Fruit fly (Drosophila melanogaster) whole organism, embryonic: ENCODE results near the gene CG6656.
A peak's percentile ranks its signal among the peaks of the same experiment; 100 is the strongest.

Source experiments
- Adf1 ChIP-seq: fragments of 200-800 bp; sonication (Bioruptor generic); IDR thresholded peaks from 2 replicates; pipeline ENCODE4 v1.3.6; 2022; ENCODE audit warnings: missing biosample characterization, missing genetic modification characterization
- Bgb ChIP-seq: fragments of 200-800 bp; sonication (Bioruptor generic); IDR thresholded peaks from 2 replicates; pipeline ENCODE4 v1.3.6; 2022; ENCODE audit warnings: missing biosample characterization, missing genetic modification characterization; ENCODE audit not compliant: partially characterized antibody
- CG11085 ChIP-seq: fragments of 200-800 bp; sonication (Bioruptor generic); IDR thresholded peaks from 2 replicates; pipeline ENCODE4 v1.3.6; 2022; ENCODE audit warnings: missing biosample characterization, missing genetic modification characterization
- CG11093 ChIP-seq: fragments of 200-800 bp; sonication (Bioruptor generic); IDR thresholded peaks from 3 replicates; pipeline ENCODE4 v1.3.6; 2022; ENCODE audit warnings: missing biosample characterization, missing genetic modification characterization
- CG11560 ChIP-seq: fragments of 200-800 bp; sonication (Bioruptor generic); IDR thresholded peaks from 3 replicates; pipeline ENCODE4 v1.3.6; 2022; ENCODE audit warnings: missing biosample characterization, missing genetic modification characterization
- CG11695 ChIP-seq: fragments of 200-800 bp; sonication (Bioruptor generic); IDR thresholded peaks from 3 replicates; pipeline ENCODE4 v1.3.6; 2022; ENCODE audit warnings: missing biosample characterization, missing genetic modification characterization
- CG12769 ChIP-seq: fragments of 200-800 bp; sonication (Bioruptor generic); optimal IDR thresholded peaks from 2 replicates; lab custom pipeline; 2019; ENCODE audit warnings: missing biosample characterization, mild to moderate bottlenecking, missing genetic modification characterization, moderate library complexity
- CG13296 ChIP-seq: fragments of 200-800 bp; sonication (Bioruptor generic); optimal IDR thresholded peaks from 3 replicates; lab custom pipeline; 2018; ENCODE audit warnings: missing biosample characterization, mild to moderate bottlenecking, missing genetic modification characterization
- CG15601 ChIP-seq: fragments of 200-800 bp; sonication (Bioruptor generic); optimal IDR thresholded peaks from 3 replicates; lab custom pipeline; 2019; ENCODE audit warnings: missing biosample characterization, mild to moderate bottlenecking, missing genetic modification characterization, moderate library complexity
- CG1647 ChIP-seq: fragments of 200-800 bp; sonication (Bioruptor generic); optimal IDR thresholded peaks from 3 replicates; lab custom pipeline; 2016; ENCODE audit warnings: missing biosample characterization, missing genetic modification characterization
- CG17385 ChIP-seq: fragments of 200-800 bp; sonication (Bioruptor generic); optimal IDR thresholded peaks from 3 replicates; lab custom pipeline; 2018; ENCODE audit warnings: missing biosample characterization, mild to moderate bottlenecking, missing genetic modification characterization
- CG17829 ChIP-seq: fragments of 200-800 bp; optimal IDR thresholded peaks from 2 replicates; lab custom pipeline; 2019; ENCODE audit warnings: missing biosample characterization, mild to moderate bottlenecking, missing genetic modification characterization, moderate library complexity
- CG1832 ChIP-seq: fragments of 200-800 bp; sonication (Bioruptor generic); optimal IDR thresholded peaks from 2 replicates; lab custom pipeline; 2017; ENCODE audit warnings: missing biosample characterization, mild to moderate bottlenecking, missing genetic modification characterization, inconsistent platforms
- CG32532 ChIP-seq: fragments of 200-800 bp; sonication (Bioruptor generic); IDR thresholded peaks from 2 replicates; pipeline ENCODE4 v1.3.6; 2022; ENCODE audit warnings: missing biosample characterization, missing genetic modification characterization
- CG4424 ChIP-seq: fragments of 200-800 bp; sonication (Bioruptor generic); optimal IDR thresholded peaks from 3 replicates; lab custom pipeline; 2016; ENCODE audit warnings: missing biosample characterization, missing genetic modification characterization
- CG7987 ChIP-seq: fragments of 200-800 bp; sonication (Bioruptor generic); optimal IDR thresholded peaks from 2 replicates; lab custom pipeline; 2018; ENCODE audit warnings: missing biosample characterization, mild to moderate bottlenecking, missing genetic modification characterization, moderate library complexity
- CG8290 ChIP-seq, 3 experiments: fragments of 200-800 bp; sonication (Bioruptor generic); optimal IDR thresholded peaks; 2 replicates each; lab custom pipeline; 2016 to 2019; ENCODE audit warnings: missing biosample characterization in 3 of 3, missing genetic modification characterization in 3 of 3, mild to moderate bottlenecking in 2 of 3, moderate library complexity in 1 of 3
- CG9437 ChIP-seq: fragments of 200-800 bp; sonication (Bioruptor generic); optimal IDR thresholded peaks from 2 replicates; lab custom pipeline; 2018; ENCODE audit warnings: missing biosample characterization, mild to moderate bottlenecking, missing genetic modification characterization
- CHES-1-like ChIP-seq: fragments of 200-800 bp; sonication (Bioruptor generic); optimal IDR thresholded peaks from 2 replicates; lab custom pipeline; 2016; ENCODE audit warnings: missing biosample characterization, missing genetic modification characterization
- D19A ChIP-seq: fragments of 200-800 bp; optimal IDR thresholded peaks from 3 replicates; lab custom pipeline; 2019; ENCODE audit warnings: missing biosample characterization, mild to moderate bottlenecking, missing genetic modification characterization, moderate library complexity
- Drgx ChIP-seq: fragments of 200-800 bp; sonication (Bioruptor generic); IDR thresholded peaks from 2 replicates; pipeline ENCODE4 v1.3.6; 2022; ENCODE audit warnings: missing biosample characterization, missing genetic modification characterization
- ERR ChIP-seq: fragments of 200-800 bp; sonication (Bioruptor generic); optimal IDR thresholded peaks from 2 replicates; lab custom pipeline; 2016; ENCODE audit warnings: missing biosample characterization, missing genetic modification characterization
- Hey ChIP-seq: fragments of 200-800 bp; sonication (Bioruptor generic); optimal IDR thresholded peaks from 3 replicates; lab custom pipeline; 2018; ENCODE audit warnings: missing biosample characterization, mild to moderate bottlenecking, missing genetic modification characterization
- HmgZ ChIP-seq: fragments of 200-800 bp; sonication (Bioruptor generic); optimal IDR thresholded peaks from 2 replicates; lab custom pipeline; 2018; ENCODE audit warnings: missing biosample characterization, mild to moderate bottlenecking, missing genetic modification characterization
- Hr78 ChIP-seq, 2 experiments: fragments of 200-800 bp in 1 of 2; fragments of >200 bp in 1 of 2; sonication (Bioruptor generic) in 1 of 2; optimal IDR thresholded peaks; 2 replicates each; lab custom pipeline; 2017 to 2019; ENCODE audit warnings: missing biosample characterization in 2 of 2, missing genetic modification characterization in 2 of 2, mild to moderate bottlenecking in 1 of 2, moderate library complexity in 1 of 2
- Hsf ChIP-seq: fragments of 200-800 bp; sonication (Bioruptor generic); optimal IDR thresholded peaks from 3 replicates; lab custom pipeline; 2016; ENCODE audit warnings: missing biosample characterization, missing genetic modification characterization
- Jarid2 ChIP-seq: fragments of 200-800 bp; sonication (Bioruptor generic); optimal IDR thresholded peaks from 3 replicates; lab custom pipeline; 2017; ENCODE audit warnings: mild to moderate bottlenecking, missing biosample characterization, missing genetic modification reagents, missing genetic modification characterization
- Usf ChIP-seq: fragments of 200-800 bp; sonication (Bioruptor generic); optimal IDR thresholded peaks from 2 replicates; lab custom pipeline; 2017; ENCODE audit warnings: missing genotype, missing biosample characterization, missing genetic modification characterization
- Xrp1 ChIP-seq: fragments of 200-800 bp; sonication (Bioruptor generic); IDR thresholded peaks from 2 replicates; pipeline ENCODE4 v1.3.6; 2022; ENCODE audit warnings: missing biosample characterization, missing genetic modification characterization
- abd-A ChIP-seq: fragments of 200-800 bp; sonication (Bioruptor generic); optimal IDR thresholded peaks from 3 replicates; lab custom pipeline; 2019; ENCODE audit warnings: missing biosample characterization, mild to moderate bottlenecking, missing genetic modification characterization, moderate library complexity
- ash1 ChIP-seq: fragments of 200-800 bp; sonication (Bioruptor generic); optimal IDR thresholded peaks from 2 replicates; lab custom pipeline; 2018; ENCODE audit warnings: missing biosample characterization, mild to moderate bottlenecking, missing genetic modification characterization
- bigmax ChIP-seq: fragments of 200-800 bp; sonication (Bioruptor generic); optimal IDR thresholded peaks from 2 replicates; lab custom pipeline; 2018; ENCODE audit warnings: missing biosample characterization, mild to moderate bottlenecking, missing genetic modification characterization
- ci ChIP-seq: fragments of 200-800 bp; sonication (Bioruptor generic); IDR thresholded peaks from 3 replicates; pipeline ENCODE4 v1.3.6; 2022; ENCODE audit warnings: missing biosample characterization, missing genetic modification characterization
- da ChIP-seq: fragments of 200-800 bp; sonication (Bioruptor generic); optimal IDR thresholded peaks from 2 replicates; lab custom pipeline; 2016; ENCODE audit warnings: missing biosample characterization, missing genetic modification characterization
- fd102C ChIP-seq: fragments of 200-800 bp; sonication (Bioruptor generic); optimal IDR thresholded peaks from 2 replicates; lab custom pipeline; 2018; ENCODE audit warnings: missing biosample characterization, mild to moderate bottlenecking, missing genetic modification characterization, moderate library complexity
- hb ChIP-seq: fragments of 200-800 bp; sonication (Bioruptor generic); IDR thresholded peaks from 3 replicates; pipeline ENCODE4 v1.3.6; 2022; ENCODE audit warnings: missing biosample characterization, missing genetic modification characterization; ENCODE audit not compliant: partially characterized antibody
- lab ChIP-seq: fragments of 200-800 bp; sonication (Bioruptor generic); optimal IDR thresholded peaks from 3 replicates; lab custom pipeline; 2017; ENCODE audit warnings: missing biosample characterization, missing genetic modification characterization, mild to moderate bottlenecking, moderate library complexity, missing genetic modification reagents
- oc ChIP-seq: fragments of 200-800 bp; sonication (Bioruptor generic); optimal IDR thresholded peaks from 2 replicates; lab custom pipeline; 2018; ENCODE audit warnings: missing biosample characterization, mild to moderate bottlenecking, missing genetic modification characterization, moderate library complexity
- onecut ChIP-seq: fragments of 200-800 bp; sonication (Bioruptor generic); IDR thresholded peaks from 2 replicates; pipeline ENCODE4 v1.3.6; 2022; ENCODE audit warnings: missing biosample characterization, missing genetic modification characterization
- pan ChIP-seq, 4 experiments: fragments of >200 bp in 3 of 4; fragments of 200-800 bp in 1 of 4; sonication (Bioruptor generic) in 1 of 4; optimal IDR thresholded peaks in 3 of 4; IDR thresholded peaks in 1 of 4; 2 replicates each; pipeline versions ENCODE4 v1.3.6 to Lab custom; 2017 to 2022; ENCODE audit warnings: missing biosample characterization in 2 of 4, missing genetic modification characterization in 2 of 4, mixed read lengths in 1 of 4
- pros ChIP-seq: fragments of 200-800 bp; sonication (Bioruptor generic); optimal IDR thresholded peaks from 3 replicates; lab custom pipeline; 2019; ENCODE audit warnings: missing biosample characterization, mild to moderate bottlenecking, missing genetic modification characterization, moderate library complexity
- row ChIP-seq: fragments of 200-800 bp; sonication (Bioruptor generic); IDR thresholded peaks from 3 replicates; pipeline ENCODE4 v1.3.6; 2022; ENCODE audit warnings: missing biosample characterization, missing genetic modification characterization
- so ChIP-seq: fragments of 200-800 bp; sonication (Bioruptor generic); IDR thresholded peaks from 3 replicates; pipeline ENCODE4 v1.3.6; 2022; ENCODE audit warnings: missing biosample characterization, missing genetic modification characterization
- vvl ChIP-seq: fragments of 200-800 bp; sonication (Bioruptor generic); IDR thresholded peaks from 2 replicates; pipeline ENCODE4 v1.3.6; 2022; ENCODE audit warnings: missing biosample characterization, missing genetic modification characterization
- zfh2 ChIP-seq: fragments of 200-800 bp; sonication (Bioruptor generic); optimal IDR thresholded peaks from 2 replicates; lab custom pipeline; 2016; ENCODE audit warnings: missing biosample characterization, missing genetic modification characterization

Gene CG6656

DNA sequence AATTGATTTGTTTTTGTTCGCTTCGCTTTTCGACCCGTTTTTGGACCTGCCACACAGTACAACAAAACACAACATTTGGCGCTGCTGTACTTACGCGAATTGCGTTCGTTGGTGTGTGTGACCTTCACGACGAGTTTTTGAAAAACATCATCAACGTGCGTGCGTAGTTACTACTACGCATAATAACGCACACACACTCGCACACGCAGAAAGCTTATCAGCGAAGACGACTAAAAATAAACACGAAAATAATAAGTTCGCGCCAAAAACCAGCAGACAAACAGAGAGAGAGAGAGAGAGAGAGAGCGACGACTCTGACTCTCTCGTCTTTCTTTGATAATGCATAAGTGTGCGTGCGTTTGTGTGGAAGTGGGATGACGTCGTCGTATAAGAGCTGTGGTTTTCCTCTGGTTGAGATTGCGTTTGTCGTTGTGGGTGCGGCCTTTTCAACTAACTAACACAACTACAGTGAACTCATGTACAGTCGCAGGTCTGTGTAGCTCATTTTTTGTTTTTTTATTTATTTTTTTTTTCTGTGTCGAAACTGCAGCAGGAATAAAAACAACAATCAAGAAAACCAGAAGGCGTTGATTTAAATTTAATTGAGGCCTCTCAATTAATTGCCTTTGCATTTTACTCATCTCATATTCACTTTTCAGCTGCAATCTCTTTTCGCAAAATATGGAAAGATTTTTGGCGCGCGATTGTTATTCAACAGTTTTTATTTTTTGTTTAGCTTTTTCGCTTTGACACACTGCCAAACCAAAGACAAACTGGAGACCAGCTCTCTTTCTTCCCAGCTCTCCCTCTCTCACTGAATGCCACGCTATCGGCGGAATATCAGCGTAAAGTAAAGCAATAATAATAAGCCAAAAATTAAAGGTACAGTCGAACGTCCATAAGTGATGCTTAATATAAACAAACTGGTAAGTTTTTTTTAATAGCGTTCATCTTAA lies 21.2 kb upstream of the CG6656 start (continued):
- TF ChIP-seq Hsf (GFP tag; lab: Kevin White, UChicago) (peak; percentile 5), CG4424 (GFP tag; lab: Kevin White, UChicago) (no peak), lab (GFP tag; lab: Kevin White, UChicago) (peak; percentile 55), CG17385 (GFP tag; lab: Kevin White, UChicago) (peak; percentile 21), CG11695 (GFP tag; lab: Robert Waterston, UW) (0 out of 3 replicates have a peak, but pooled peaks have one; percentile 7), ci (peak; percentile 45; the same call in 2 of the 3 replicates), CG7987 (GFP tag; lab: Kevin White, UChicago) (peak; percentile 66), CG13296 (GFP tag; lab: Kevin White, UChicago) (peak; percentile 15), abd-A (tag; lab: Kevin White, UChicago) (peak; percentile 88), ERR (GFP tag; lab: Kevin White, UChicago) (peak; percentile 86), vvl (GFP tag; lab: Robert Waterston, UW) (peak; percentile 55), fd102C (no peak), CG11085 (GFP tag; lab: Robert Waterston, UW) (no peak), CG12769 (peak; percentile 80), Bgb (GFP tag; lab: Robert Waterston, UW) (peak; percentile 28; the same call in 1 of the 2 replicates), oc (tag; lab: Kevin White, UChicago) (no peak), CHES-1-like (GFP tag; lab: Kevin White, UChicago) (peak; percentile 47), row (GFP tag; lab: Robert Waterston, UW) (0 out of 3 replicates have a peak, but pooled peaks have one; percentile 6), hb (GFP tag; lab: Robert Waterston, UW) (no peak), so (peak; percentile 13; the same call in 1 of the 3 replicates), HmgZ (peak; percentile 30), CG1832 (GFP tag; lab: Kevin White, UChicago) (peak; percentile 66), zfh2 (GFP tag; lab: Kevin White, UChicago) (peak; percentile 32), Drgx (GFP tag; lab: Robert Waterston, UW) (peak; percentile 40), Usf (GFP tag; lab: Kevin White, UChicago) (no peak), pan (optimal IDR thresholded peaks at IDR 0.05; lab: Kevin White, UChicago) (no peak), pan (GFP tag; optimal IDR thresholded peaks at IDR 0.05 in 1 of 2, IDR thresholded peaks at IDR 0.05 in 1 of 2) (peak in 1 of 2 experiments; percentile 23), onecut (GFP tag; lab: Robert Waterston, UW) (peak; percentile 26; the same call in 1 of the 2 replicates), Xrp1 (GFP tag; lab: Robert Waterston, UW) (peak; percentile 32; the same call in 1 of the 2 replicates), CG8290 (GFP tag; optimal IDR thresholded peaks at IDR 0.05; lab: Kevin White, UChicago) (no peak), CG8290 (tag; optimal IDR thresholded peaks at IDR 0.05; lab: Kevin White, UChicago) (peak in 1 of 2 experiments; percentile 37), Hey (peak; percentile 53), CG11560 (tag; lab: Robert Waterston, UW) (no peak), CG15601 (tag; lab: Kevin White, UChicago) (peak; percentile 58), Adf1 (GFP tag; lab: Robert Waterston, UW) (peak; percentile 45; the same call in 1 of the 2 replicates)
- TF ChIP-seq, all 482 proteins: peak for 125

DNA sequence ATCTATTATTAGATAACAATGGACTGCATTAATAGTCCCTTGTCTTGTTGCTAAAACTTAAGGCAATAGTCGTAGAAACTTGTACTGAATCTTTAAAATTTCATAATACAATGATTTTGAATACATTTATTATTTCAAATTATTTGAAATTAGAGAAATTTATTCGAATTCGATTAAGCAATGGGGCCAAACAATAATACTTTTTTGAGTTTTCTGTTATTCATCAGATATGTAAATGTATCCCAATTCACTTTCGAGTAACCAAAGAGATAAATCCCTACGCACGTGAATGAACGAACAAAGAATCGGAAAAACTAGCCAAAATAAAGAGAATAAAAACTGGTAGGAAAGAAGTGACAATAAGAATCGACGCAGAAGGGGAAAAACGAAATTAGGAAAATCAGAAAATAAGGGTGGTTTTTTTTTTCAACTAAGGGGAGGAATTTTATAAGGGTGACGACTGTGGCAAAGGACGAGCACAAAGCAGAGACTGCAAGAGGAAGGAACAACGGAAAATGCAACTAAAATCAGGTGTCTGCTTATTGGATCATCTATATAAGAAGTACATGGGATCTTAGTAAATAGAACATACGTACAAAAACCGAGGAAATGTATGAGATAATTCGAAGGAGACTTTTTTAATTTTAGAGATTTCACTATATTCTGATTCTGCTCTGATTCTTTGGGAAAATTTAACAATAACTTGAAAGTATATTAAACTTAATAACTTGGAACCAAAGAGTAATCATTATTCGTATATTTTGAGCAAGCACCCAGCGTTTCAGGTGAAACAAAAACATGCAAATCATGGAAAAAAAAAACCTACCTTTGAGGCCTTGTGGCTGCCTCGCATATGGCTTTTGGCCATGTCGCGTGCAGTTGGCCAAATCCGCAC lies 20.3 kb upstream of the CG6656 start:
- TF ChIP-seq CG11093 (GFP tag; lab: Robert Waterston, UW) (no peak), CG1647 (GFP tag; lab: Kevin White, UChicago) (no peak), CG17829 (tag; lab: Kevin White, UChicago) (no peak), da (GFP tag; lab: Kevin White, UChicago) (no peak), CG9437 (no peak), pros (peak; percentile 88), Hr78 (GFP tag; optimal IDR thresholded peaks at IDR 0.05; lab: Kevin White, UChicago) (no peak), D19A (tag; lab: Kevin White, UChicago) (peak; percentile 73), Jarid2 (GFP tag; lab: Kevin White, UChicago) (no peak), bigmax (GFP tag; lab: Kevin White, UChicago) (no peak), ash1 (GFP tag; lab: Kevin White, UChicago) (no peak), CG32532 (no peak)
